Fruit fly (Drosophila melanogaster) whole organism, embryonic: ENCODE measurements around the gene CG32447.

Experiments used
- Aef1 ChIP-seq: fragments of 200-800 bp; sonication (Bioruptor generic); IDR thresholded peaks from 3 replicates; pipeline ENCODE4 v1.3.6; 2022; ENCODE audit warnings: missing biosample characterization, missing genetic modification characterization
- Blimp-1 ChIP-seq: fragments of 200-800 bp; sonication (Bioruptor generic); optimal IDR thresholded peaks from 3 replicates; lab custom pipeline; 2018; ENCODE audit warnings: missing biosample characterization, missing genetic modification characterization, mild to moderate bottlenecking, moderate library complexity, missing genetic modification reagents
- Bteb2 ChIP-seq: fragments of 200-800 bp; sonication (Bioruptor generic); optimal IDR thresholded peaks from 2 replicates; lab custom pipeline; 2016; ENCODE audit warnings: missing biosample characterization, missing genetic modification characterization
- CG10431 ChIP-seq: fragments of 200-800 bp; sonication (Bioruptor generic); optimal IDR thresholded peaks from 3 replicates; lab custom pipeline; 2018; ENCODE audit warnings: missing biosample characterization, mild to moderate bottlenecking, missing genetic modification characterization
- CG10462 ChIP-seq: fragments of 200-800 bp; sonication (Bioruptor generic); optimal IDR thresholded peaks from 2 replicates; lab custom pipeline; 2016; ENCODE audit warnings: missing biosample characterization, missing genetic modification characterization
- CG10959 ChIP-seq: fragments of 200-800 bp; sonication (Bioruptor generic); IDR thresholded peaks from 2 replicates; pipeline ENCODE4 v1.3.6; 2022; ENCODE audit warnings: missing biosample characterization, missing genetic modification characterization
- CG11247 ChIP-seq: fragments of 200-800 bp; sonication (Bioruptor generic); IDR thresholded peaks from 2 replicates; pipeline ENCODE4 v1.3.6; 2022; ENCODE audit warnings: missing biosample characterization, missing genetic modification characterization
- CG11504 ChIP-seq: fragments of 200-800 bp; sonication (Bioruptor generic); optimal IDR thresholded peaks from 3 replicates; lab custom pipeline; 2019; ENCODE audit warnings: missing biosample characterization, mild to moderate bottlenecking, missing genetic modification characterization, moderate library complexity
- CG11695 ChIP-seq: fragments of 200-800 bp; sonication (Bioruptor generic); IDR thresholded peaks from 3 replicates; pipeline ENCODE4 v1.3.6; 2022; ENCODE audit warnings: missing biosample characterization, missing genetic modification characterization
- CG12155 ChIP-seq: fragments of 200-800 bp; sonication (Bioruptor generic); optimal IDR thresholded peaks from 3 replicates; lab custom pipeline; 2016; ENCODE audit warnings: missing biosample characterization, missing genetic modification characterization
- CG14014 ChIP-seq: fragments of 200-800 bp; sonication (Bioruptor generic); IDR thresholded peaks from 2 replicates; pipeline ENCODE4 v1.3.6; 2022; ENCODE audit warnings: missing biosample characterization, missing genetic modification characterization
- CG14050 ChIP-seq: fragments of 200-800 bp; sonication (Bioruptor generic); IDR thresholded peaks from 3 replicates; pipeline ENCODE4 v1.3.6; 2022; ENCODE audit warnings: missing biosample characterization, missing genetic modification characterization
- CG16813 ChIP-seq: fragments of 200-800 bp; sonication (Bioruptor generic); IDR thresholded peaks from 3 replicates; pipeline ENCODE4 v1.3.6; 2022; ENCODE audit warnings: missing biosample characterization, missing genetic modification characterization; ENCODE audit not compliant: partially characterized antibody
- CG2199 ChIP-seq: fragments of 200-800 bp; sonication (Bioruptor generic); IDR thresholded peaks from 3 replicates; pipeline ENCODE4 v1.3.6; 2022; ENCODE audit warnings: missing biosample characterization, missing genetic modification characterization
- CG3065 ChIP-seq: fragments of 200-800 bp; sonication (Bioruptor generic); optimal IDR thresholded peaks from 2 replicates; lab custom pipeline; 2016; ENCODE audit warnings: missing biosample characterization, missing genetic modification characterization
- CG34224 ChIP-seq: fragments of 200-800 bp; sonication (Bioruptor generic); IDR thresholded peaks from 3 replicates; pipeline ENCODE4 v1.3.6; 2022; ENCODE audit warnings: missing biosample characterization, missing genetic modification characterization; ENCODE audit not compliant: partially characterized antibody
- CG4424 ChIP-seq: fragments of 200-800 bp; sonication (Bioruptor generic); optimal IDR thresholded peaks from 3 replicates; lab custom pipeline; 2016; ENCODE audit warnings: missing biosample characterization, missing genetic modification characterization
- CG7745 ChIP-seq: fragments of 200-800 bp; sonication (Bioruptor generic); optimal IDR thresholded peaks from 2 replicates; lab custom pipeline; 2018; ENCODE audit warnings: missing biosample characterization, mild to moderate bottlenecking, missing genetic modification characterization, moderate library complexity
- CG7786 ChIP-seq: fragments of 200-800 bp; sonication (Bioruptor generic); optimal IDR thresholded peaks from 2 replicates; lab custom pipeline; 2016; ENCODE audit warnings: missing biosample characterization, missing genetic modification characterization
- CG8290 ChIP-seq, 3 experiments: fragments of 200-800 bp; sonication (Bioruptor generic); optimal IDR thresholded peaks; 2 replicates each; lab custom pipeline; 2016 to 2019; ENCODE audit warnings: missing biosample characterization in 3 of 3, missing genetic modification characterization in 3 of 3, mild to moderate bottlenecking in 2 of 3, moderate library complexity in 1 of 3
- CG9932 ChIP-seq: fragments of 200-800 bp; sonication (Bioruptor generic); IDR thresholded peaks from 2 replicates; pipeline ENCODE4 v1.3.6; 2022; ENCODE audit warnings: missing biosample characterization, missing genetic modification characterization
- CHES-1-like ChIP-seq: fragments of 200-800 bp; sonication (Bioruptor generic); optimal IDR thresholded peaks from 2 replicates; lab custom pipeline; 2016; ENCODE audit warnings: missing biosample characterization, missing genetic modification characterization
- Elba2 ChIP-seq: fragments of 200-800 bp; sonication (Bioruptor generic); optimal IDR thresholded peaks from 3 replicates; lab custom pipeline; 2016; ENCODE audit warnings: missing biosample characterization, missing genetic modification characterization
- H2.0 ChIP-seq: fragments of 200-800 bp; sonication (Bioruptor generic); IDR thresholded peaks from 2 replicates; pipeline ENCODE4 v1.3.6; 2022; ENCODE audit warnings: missing biosample characterization, missing genetic modification characterization
- MBD-R2 ChIP-seq: fragments of 200-800 bp; sonication (Bioruptor generic); IDR thresholded peaks from 2 replicates; pipeline ENCODE4 v1.3.6; 2022; ENCODE audit warnings: missing biosample characterization, missing genetic modification characterization
- MESR4 ChIP-seq: fragments of 200-800 bp; sonication (Bioruptor generic); optimal IDR thresholded peaks from 2 replicates; lab custom pipeline; 2018; ENCODE audit warnings: missing biosample characterization, mild to moderate bottlenecking, missing genetic modification characterization, moderate library complexity
- NC2β ChIP-seq: fragments of 200-800 bp; sonication (Bioruptor generic); optimal IDR thresholded peaks from 2 replicates; lab custom pipeline; 2016; ENCODE audit warnings: missing biosample characterization, missing genetic modification characterization
- Neu2 ChIP-seq: fragments of 200-800 bp; sonication (Bioruptor generic); optimal IDR thresholded peaks from 3 replicates; lab custom pipeline; 2016; ENCODE audit warnings: missing biosample characterization, missing genetic modification characterization, borderline replicate concordance
- Side ChIP-seq: fragments of 200-800 bp; sonication (Bioruptor generic); optimal IDR thresholded peaks from 2 replicates; lab custom pipeline; 2016; ENCODE audit warnings: missing biosample characterization, missing genetic modification characterization
- abd-A ChIP-seq: fragments of 200-800 bp; sonication (Bioruptor generic); optimal IDR thresholded peaks from 3 replicates; lab custom pipeline; 2019; ENCODE audit warnings: missing biosample characterization, mild to moderate bottlenecking, missing genetic modification characterization, moderate library complexity
- bsh ChIP-seq, 2 experiments: fragments of 200-800 bp; sonication (Bioruptor generic); optimal IDR thresholded peaks; 2 replicates each; lab custom pipeline; 2017 to 2018; ENCODE audit warnings: mild to moderate bottlenecking in 2 of 2, missing biosample characterization in 2 of 2, missing genetic modification characterization in 2 of 2, moderate library complexity in 1 of 2
- btn ChIP-seq: fragments of 200-800 bp; sonication (Bioruptor generic); optimal IDR thresholded peaks from 2 replicates; lab custom pipeline; 2016; ENCODE audit warnings: missing biosample characterization, missing genetic modification characterization
- cas ChIP-seq: fragments of 200-800 bp; sonication (Bioruptor generic); IDR thresholded peaks from 2 replicates; pipeline ENCODE4 v1.3.6; 2022; ENCODE audit warnings: missing biosample characterization, missing genetic modification characterization
- dimm ChIP-seq: fragments of 200-800 bp; sonication (Bioruptor generic); IDR thresholded peaks from 2 replicates; pipeline ENCODE4 v1.3.6; 2022; ENCODE audit warnings: missing biosample characterization, missing genetic modification characterization
- fu2 ChIP-seq: fragments of 200-800 bp; sonication (Bioruptor generic); optimal IDR thresholded peaks from 2 replicates; lab custom pipeline; 2016; ENCODE audit warnings: missing biosample characterization, missing genetic modification characterization
- grn ChIP-seq: fragments of 200-800 bp; sonication (Bioruptor generic); optimal IDR thresholded peaks from 3 replicates; lab custom pipeline; 2017; ENCODE audit warnings: missing biosample characterization, missing genetic modification characterization
- ham ChIP-seq: fragments of 200-800 bp; sonication (Bioruptor generic); IDR thresholded peaks from 2 replicates; pipeline ENCODE4 v1.3.6; 2022; ENCODE audit warnings: missing biosample characterization, missing genetic modification characterization
- hb ChIP-seq: fragments of 200-800 bp; sonication (Bioruptor generic); IDR thresholded peaks from 3 replicates; pipeline ENCODE4 v1.3.6; 2022; ENCODE audit warnings: missing biosample characterization, missing genetic modification characterization; ENCODE audit not compliant: partially characterized antibody
- hkb ChIP-seq, 2 experiments: fragments of 200-800 bp in 1 of 2; fragments of >200 bp in 1 of 2; sonication (Bioruptor generic) in 1 of 2; IDR thresholded peaks in 1 of 2; optimal IDR thresholded peaks in 1 of 2; 2 replicates each; pipeline versions ENCODE4 v1.3.6 to Lab custom; 2017 to 2022; ENCODE audit warnings: missing biosample characterization in 1 of 2, missing genetic modification characterization in 1 of 2
- ind ChIP-seq: fragments of 200-800 bp; sonication (Bioruptor generic); optimal IDR thresholded peaks from 3 replicates; lab custom pipeline; 2016; ENCODE audit warnings: missing biosample characterization, missing genetic modification characterization
- kay ChIP-seq: fragments of 200-800 bp; sonication (Bioruptor generic); optimal IDR thresholded peaks from 2 replicates; lab custom pipeline; 2016; ENCODE audit warnings: missing biosample characterization, missing genetic modification characterization
- klu ChIP-seq: fragments of 200-800 bp; sonication (Bioruptor generic); IDR thresholded peaks from 2 replicates; pipeline ENCODE4 v1.3.6; 2022; ENCODE audit warnings: missing biosample characterization, missing genetic modification characterization
- lab ChIP-seq: fragments of 200-800 bp; sonication (Bioruptor generic); optimal IDR thresholded peaks from 3 replicates; lab custom pipeline; 2017; ENCODE audit warnings: missing biosample characterization, missing genetic modification characterization, mild to moderate bottlenecking, moderate library complexity, missing genetic modification reagents
- otp ChIP-seq: fragments of 200-800 bp; sonication (Bioruptor generic); IDR thresholded peaks from 3 replicates; pipeline ENCODE4, ENCODE4 v1.3.6; 2022; ENCODE audit warnings: missing biosample characterization, missing genetic modification characterization
- rib ChIP-seq: fragments of 200-800 bp; sonication (Bioruptor generic); IDR thresholded peaks from 2 replicates; pipeline ENCODE4 v1.3.6; 2022; ENCODE audit warnings: missing biosample characterization, missing genetic modification characterization
- sens-2 ChIP-seq: fragments of 200-800 bp; sonication (Bioruptor generic); IDR thresholded peaks from 2 replicates; pipeline ENCODE4 v1.3.6; 2022; ENCODE audit warnings: missing biosample characterization, missing genetic modification characterization
- seq ChIP-seq: fragments of 200-800 bp; sonication (Bioruptor generic); IDR thresholded peaks from 2 replicates; pipeline ENCODE4 v1.3.6; 2022; ENCODE audit warnings: missing biosample characterization, missing genetic modification characterization
- slbo ChIP-seq: fragments of 200-800 bp; sonication (Bioruptor generic); IDR thresholded peaks from 2 replicates; pipeline ENCODE4 v1.3.6; 2022; ENCODE audit warnings: missing biosample characterization, missing genetic modification characterization
- tgo ChIP-seq: fragments of 200-800 bp; sonication (Bioruptor generic); IDR thresholded peaks from 3 replicates; pipeline ENCODE4 v1.3.6; 2022; ENCODE audit warnings: missing biosample characterization, missing genetic modification characterization
- trh ChIP-seq: fragments of 200-800 bp; sonication (Bioruptor generic); optimal IDR thresholded peaks from 2 replicates; lab custom pipeline; 2016; ENCODE audit warnings: missing biosample characterization, missing genetic modification characterization

CG32447 gene

dm6 chr3L:21728616-21729047, 22.5 kb upstream of the CG32447 start, which contains the start of the genes CG11247 and Polr2H (continued):
- TF ChIP-seq lab (GFP tag; lab: Kevin White, UChicago) (peak; percentile 83), CG7745 (no peak), sens-2 (GFP tag; lab: Robert Waterston, UW) (peak; percentile 72; the same call in 1 of the 2 replicates), CG14014 (GFP tag; lab: Robert Waterston, UW) (peak; percentile 89), cas (GFP tag; lab: Robert Waterston, UW) (peak; percentile 85; the same call in 1 of the 2 replicates), hb (GFP tag; lab: Robert Waterston, UW) (peak; percentile 67; the same call in 2 of the 3 replicates), dimm (peak; percentile 69), CHES-1-like (GFP tag; lab: Kevin White, UChicago) (peak; percentile 96), ham (GFP tag; lab: Robert Waterston, UW) (peak; percentile 64; the same call in 1 of the 2 replicates), Elba2 (GFP tag; lab: Kevin White, UChicago) (peak; percentile 79), grn (GFP tag; lab: Kevin White, UChicago) (peak; percentile 30), tgo (GFP tag; lab: Robert Waterston, UW) (peak; percentile 92), hkb (optimal IDR thresholded peaks at IDR 0.05; lab: Kevin White, UChicago) (peak; percentile 73), hkb (GFP tag; IDR thresholded peaks at IDR 0.05; lab: Robert Waterston, UW) (peak; percentile 76), Blimp-1 (GFP tag; lab: Kevin White, UChicago) (peak; percentile 79), klu (GFP tag; lab: Robert Waterston, UW) (peak; percentile 91), CG10431 (GFP tag; lab: Kevin White, UChicago) (peak; percentile 41), rib (GFP tag; lab: Robert Waterston, UW) (peak; percentile 84), CG9932 (peak; percentile 97), trh (peak; percentile 88), fu2 (GFP tag; lab: Kevin White, UChicago) (peak; percentile 95), CG7786 (GFP tag; lab: Kevin White, UChicago) (peak; percentile 95), seq (GFP tag; lab: Robert Waterston, UW) (peak; percentile 85), CG34224 (peak; percentile 58), ind (GFP tag; lab: Kevin White, UChicago) (peak; percentile 97), CG12155 (GFP tag; lab: Kevin White, UChicago) (peak; percentile 91), CG11695 (GFP tag; lab: Robert Waterston, UW) (peak; percentile 76; the same call in 2 of the 3 replicates), btn (GFP tag; lab: Kevin White, UChicago) (peak; percentile 78), Bteb2 (GFP tag; lab: Kevin White, UChicago) (peak; percentile 80), CG10959 (GFP tag; lab: Robert Waterston, UW) (peak; percentile 73), kay (GFP tag; lab: Kevin White, UChicago) (peak; percentile 72), CG16813 (peak; percentile 86), Neu2 (peak; percentile 81), CG3065 (GFP tag; lab: Kevin White, UChicago) (peak; percentile 84), bsh (GFP tag; optimal IDR thresholded peaks at IDR 0.05; lab: Kevin White, UChicago) (peak in 1 of 2 experiments; percentile 85), Side (GFP tag; lab: Kevin White, UChicago) (peak; percentile 93), CG4424 (peak; percentile 92), slbo (peak; percentile 97), otp (peak; percentile 88), MESR4 (no peak), CG11504 (tag; lab: Kevin White, UChicago) (peak; percentile 85), CG14050 (GFP tag; lab: Robert Waterston, UW) (peak; percentile 82), MBD-R2 (GFP tag; lab: Robert Waterston, UW) (peak; percentile 94), abd-A (tag; lab: Kevin White, UChicago) (no peak), CG2199 (GFP tag; lab: Robert Waterston, UW) (peak; percentile 90), Aef1 (GFP tag; lab: Robert Waterston, UW) (peak; percentile 95), H2.0 (GFP tag; lab: Robert Waterston, UW) (peak; percentile 89), CG8290 (GFP tag; optimal IDR thresholded peaks at IDR 0.05; lab: Kevin White, UChicago) (peak; percentile 87), CG8290 (tag; optimal IDR thresholded peaks at IDR 0.05; lab: Kevin White, UChicago) (peak; percentile 51 to 94), CG11247 (GFP tag; lab: Robert Waterston, UW) (peak; percentile 97), CG10462 (peak; percentile 83), NC2β (GFP tag; lab: Kevin White, UChicago) (peak; percentile 94)
